Worm (Caenorhabditis elegans) whole organism, early embryonic: ENCODE results near the gene Y44A6D.1.

Experiments used
- B0310.2 ChIP-seq: sonication (generic microtip); optimal IDR thresholded peaks from 2 replicates; lab custom pipeline; 2016; ENCODE audit warnings: mild to moderate bottlenecking, missing genetic modification characterization, missing compliant biosample characterization
- F13C5.2 ChIP-seq: sonication (generic microtip); optimal IDR thresholded peaks from 2 replicates; lab custom pipeline; 2017; ENCODE audit warnings: mild to moderate bottlenecking, missing genetic modification characterization, inconsistent platforms, missing compliant biosample characterization
- aly-1 ChIP-seq: sonication (generic microtip); optimal IDR thresholded peaks from 2 replicates; lab custom pipeline; 2016; ENCODE audit warnings: missing genetic modification characterization, missing compliant biosample characterization
- ama-1 ChIP-seq: fragments of 150-350 bp; optimal IDR thresholded peaks from 2 replicates; lab custom pipeline; 2014
- ceh-13 ChIP-seq: fragments of 200-800 bp; sonication (Bioruptor generic); optimal IDR thresholded peaks from 2 replicates; lab custom pipeline; 2018; ENCODE audit warnings: mild to moderate bottlenecking, missing genetic modification characterization, missing compliant biosample characterization
- ceh-36 ChIP-seq: sonication (generic microtip); optimal IDR thresholded peaks from 2 replicates; lab custom pipeline; 2016; ENCODE audit warnings: missing genetic modification characterization, inconsistent platforms, missing compliant biosample characterization
- ets-7 ChIP-seq: sonication (generic microtip); optimal IDR thresholded peaks from 2 replicates; lab custom pipeline; 2016; ENCODE audit warnings: missing genotype, missing genetic modification characterization, missing compliant biosample characterization
- flt-1 ChIP-seq: fragments of 200-800 bp; sonication (Bioruptor generic); IDR thresholded peaks from 2 replicates; pipeline ENCODE4 v1.3.6; 2022; ENCODE audit warnings: missing genetic modification characterization, missing compliant biosample characterization
- hmbx-1 ChIP-seq: sonication (generic microtip); optimal IDR thresholded peaks from 2 replicates; lab custom pipeline; 2016; ENCODE audit warnings: mild to moderate bottlenecking, missing genetic modification characterization, missing compliant biosample characterization
- hmg-4 ChIP-seq: fragments of 200-800 bp; sonication (Bioruptor generic); optimal IDR thresholded peaks from 2 replicates; lab custom pipeline; 2018; ENCODE audit warnings: mild to moderate bottlenecking, missing genetic modification characterization, missing compliant biosample characterization
- hnd-1 ChIP-seq: sonication (generic microtip); optimal IDR thresholded peaks from 2 replicates; lab custom pipeline; 2016; ENCODE audit warnings: missing genetic modification characterization, missing compliant biosample characterization
- pes-1 ChIP-seq: fragments of 200-800 bp; sonication (Bioruptor generic); IDR thresholded peaks from 2 replicates; pipeline ENCODE4 v1.3.6; 2022; ENCODE audit warnings: missing genetic modification reagents, missing genetic modification characterization, missing compliant biosample characterization
- scrt-1 ChIP-seq: fragments of 200-800 bp; sonication (Bioruptor generic); IDR thresholded peaks from 2 replicates; pipeline ENCODE4 v1.3.6; 2022; ENCODE audit warnings: missing genetic modification characterization, missing compliant biosample characterization
- sea-1 ChIP-seq: fragments of 200-800 bp; sonication (Bioruptor generic); conservative IDR thresholded peaks from 2 replicates; pipeline ENCODE4 v1.3.6; 2022; ENCODE audit warnings: missing genetic modification characterization, missing compliant biosample characterization
- tbx-11 ChIP-seq: fragments of 200-800 bp; sonication (Bioruptor generic); IDR thresholded peaks from 2 replicates; pipeline ENCODE4 v1.3.6; 2022; ENCODE audit warnings: missing genetic modification characterization, missing compliant biosample characterization
- tbx-37 ChIP-seq: fragments of 200-800 bp; sonication (Bioruptor generic); conservative IDR thresholded peaks from 2 replicates; pipeline ENCODE4 v1.3.6; 2022; ENCODE audit warnings: missing genetic modification reagents, missing genetic modification characterization, missing compliant biosample characterization
- tra-4 ChIP-seq: sonication (generic microtip); optimal IDR thresholded peaks from 2 replicates; lab custom pipeline; 2017; ENCODE audit warnings: missing genetic modification characterization, missing compliant biosample characterization

Gene Y44A6D.1

DNA sequence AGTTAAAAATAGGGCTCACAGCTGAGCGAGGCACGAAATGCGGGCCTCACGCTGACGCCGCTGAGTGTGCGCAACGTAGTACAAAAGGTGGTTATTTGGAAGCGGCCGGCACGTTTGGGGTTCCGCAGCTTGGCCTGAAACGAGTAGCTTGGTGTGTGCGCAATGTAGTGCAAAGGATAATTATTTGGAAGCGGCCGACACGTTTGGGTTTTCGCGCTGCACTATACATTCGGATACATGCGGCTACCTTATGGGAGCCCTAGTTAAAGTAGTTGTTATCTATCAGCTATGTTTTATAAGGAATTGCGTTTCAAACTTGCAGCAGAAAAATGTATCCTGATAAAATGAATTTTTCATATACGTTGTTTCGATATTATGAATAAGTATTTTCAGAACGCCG lies at the start of gene Y44A6D.1:
Y44A6D.1 (minus strand) TSS at position 23 of the 400 bp plus-strand sequence.
- TF ChIP-seq ceh-13 (no peak), ets-7 (tag; lab: Kevin White, UChicago) (no peak), ama-1 (lab: Kevin White, UChicago) (no peak)

DNA sequence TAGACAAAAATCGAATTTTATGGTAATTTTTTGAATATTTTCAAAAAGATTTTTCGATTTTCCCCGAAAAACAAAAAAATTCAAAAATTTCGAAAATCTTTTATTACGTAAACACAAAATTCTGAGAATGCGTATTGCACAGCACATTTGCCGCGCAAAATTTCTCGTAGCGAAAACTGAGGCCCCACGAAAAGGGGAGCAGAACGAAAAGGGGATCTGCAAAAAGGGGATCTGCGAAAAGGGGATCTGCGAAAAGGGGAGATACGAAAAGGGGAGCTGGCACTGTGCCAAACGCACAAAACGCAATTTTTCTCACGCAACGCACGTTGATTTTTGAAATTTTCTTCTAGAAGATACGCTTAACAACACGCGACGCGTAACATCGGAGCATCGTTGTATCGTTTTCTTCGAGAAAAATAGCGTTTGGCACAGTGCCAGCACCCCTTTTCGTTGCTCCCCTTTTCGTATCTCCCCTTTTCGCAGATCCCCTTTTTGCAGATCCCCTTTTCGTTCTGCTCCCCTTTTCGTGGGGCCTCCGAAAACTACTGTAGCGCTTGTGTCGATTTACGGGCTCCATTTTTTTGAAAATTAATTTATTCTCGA lies 49.6 kb upstream of the Y44A6D.1 start:
- TF ChIP-seq pes-1 (GFP tag; lab: Robert Waterston, UW): peak; percentile 63
- 0 out of 2 replicates have a peak, but pooled peaks have one; percentile 29 for TF ChIP-seq sea-1 (GFP tag; lab: Robert Waterston, UW)

DNA sequence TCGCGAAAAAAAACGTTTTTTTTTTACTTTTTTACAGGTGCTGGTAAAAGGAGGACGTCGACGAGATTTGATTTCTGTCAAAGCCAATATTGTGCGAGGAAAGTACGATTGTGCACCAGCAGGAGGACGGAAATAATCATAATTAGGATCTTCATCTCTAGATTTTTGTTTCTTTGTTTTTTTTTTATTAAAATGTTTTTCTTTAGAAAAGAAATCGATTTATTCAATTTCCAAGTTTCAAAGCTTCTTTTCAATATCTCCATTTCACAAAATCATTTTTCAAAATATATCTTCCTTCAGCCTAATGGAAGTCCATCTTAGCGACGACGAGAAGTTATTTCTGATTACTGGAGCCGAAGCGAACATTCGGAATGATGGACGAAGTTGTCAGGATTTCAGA lies 48.7 kb upstream of the Y44A6D.1 start, which contains the start of gene exos-7:
exos-7 (plus strand) TSS at position 301 of the 400 bp plus-strand sequence.
- TF ChIP-seq hmbx-1 (tag; lab: Kevin White, UChicago) (no peak), flt-1 (no peak), hmg-4 (GFP tag; lab: Kevin White, UChicago) (no peak), scrt-1 (GFP tag; lab: Robert Waterston, UW) (no peak), B0310.2 (no peak), tbx-37 (GFP tag; lab: Robert Waterston, UW) (no peak), pes-1 (GFP tag; lab: Robert Waterston, UW) (no peak)

- TF ChIP-seq pes-1 (GFP tag; lab: Robert Waterston, UW) (0 out of 2 replicates have a peak, but pooled peaks have one; percentile 3), tbx-37 (GFP tag; lab: Robert Waterston, UW) (no peak)
Observed at ce11 chrV:20837765-20838164, 47.9 kb upstream of the Y44A6D.1 start, which contains the start of gene mrps-12. TSS of gene mrps-12 (plus strand) at chrV:20838080.

DNA sequence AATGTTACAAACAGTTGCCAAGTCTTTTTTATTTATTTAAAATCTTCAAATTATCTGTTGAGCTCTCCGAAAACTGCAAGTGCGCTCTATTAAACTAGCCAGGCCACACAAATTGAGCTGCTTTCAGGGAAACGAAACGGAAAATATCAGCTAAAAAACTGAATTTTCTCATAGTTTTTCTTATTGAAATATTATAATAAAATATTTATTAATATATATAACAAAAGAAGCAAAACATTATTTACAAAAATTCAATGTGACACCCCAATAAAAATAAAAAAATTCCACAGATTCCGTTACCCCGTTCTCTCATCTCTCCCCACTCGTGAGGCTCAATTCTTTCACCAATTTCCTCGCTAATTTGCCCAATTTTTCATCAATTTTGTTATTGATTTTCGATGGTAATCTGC lies 42.7 kb upstream of the Y44A6D.1 start:
- peak; percentile 24 for TF ChIP-seq ceh-13
- no peak for TF ChIP-seq scrt-1 (GFP tag; lab: Robert Waterston, UW)
- 0 out of 2 replicates have a peak, but pooled peaks have one; percentile 6 for TF ChIP-seq tbx-37 (GFP tag; lab: Robert Waterston, UW)
- TF ChIP-seq sea-1 (GFP tag; lab: Robert Waterston, UW): no peak
- TF ChIP-seq hnd-1 (tag; lab: Kevin White, UChicago): no peak
- TF ChIP-seq ama-1 (lab: Kevin White, UChicago): no peak
- TF ChIP-seq ets-7 (tag; lab: Kevin White, UChicago): no peak
- 0 out of 2 replicates have a peak, but pooled peaks have one; percentile 52 for TF ChIP-seq pes-1 (GFP tag; lab: Robert Waterston, UW)
- TF ChIP-seq tra-4 (tag; lab: Kevin White, UChicago): no peak
- TF ChIP-seq F13C5.2 (tag; lab: Kevin White, UChicago): no peak
- no peak for TF ChIP-seq hmbx-1 (tag; lab: Kevin White, UChicago)
- TF ChIP-seq hmg-4 (GFP tag; lab: Kevin White, UChicago): no peak
- TF ChIP-seq tbx-11: no peak
- no peak for TF ChIP-seq B0310.2
- no peak for TF ChIP-seq flt-1
- TF ChIP-seq aly-1 (tag; lab: Kevin White, UChicago): no peak
- TF ChIP-seq ceh-36 (tag; lab: Kevin White, UChicago): no peak

ce11 chrV:20831867-20832266 lies 42.0 kb upstream of the Y44A6D.1 start:
- no peak for TF ChIP-seq flt-1
- no peak for TF ChIP-seq ama-1 (lab: Kevin White, UChicago)
- no peak for TF ChIP-seq aly-1 (tag; lab: Kevin White, UChicago)
- TF ChIP-seq pes-1 (GFP tag; lab: Robert Waterston, UW): no peak
- TF ChIP-seq F13C5.2 (tag; lab: Kevin White, UChicago): no peak
- no peak for TF ChIP-seq ceh-13
- TF ChIP-seq tra-4 (tag; lab: Kevin White, UChicago): no peak
- TF ChIP-seq sea-1 (GFP tag; lab: Robert Waterston, UW): no peak
- no peak for TF ChIP-seq tbx-11
- TF ChIP-seq hnd-1 (tag; lab: Kevin White, UChicago): no peak
- TF ChIP-seq B0310.2: no peak
- no peak for TF ChIP-seq ets-7 (tag; lab: Kevin White, UChicago)
- no peak for TF ChIP-seq tbx-37 (GFP tag; lab: Robert Waterston, UW)
- TF ChIP-seq hmbx-1 (tag; lab: Kevin White, UChicago): no peak
- TF ChIP-seq scrt-1 (GFP tag; lab: Robert Waterston, UW): no peak
- TF ChIP-seq hmg-4 (GFP tag; lab: Kevin White, UChicago): no peak
- no peak for TF ChIP-seq ceh-36 (tag; lab: Kevin White, UChicago)

ce11 chrV:20830409-20830808 lies 40.6 kb upstream of the Y44A6D.1 start:
- TF ChIP-seq hmbx-1 (tag; lab: Kevin White, UChicago) (no peak), flt-1 (no peak), scrt-1 (GFP tag; lab: Robert Waterston, UW) (no peak), hmg-4 (GFP tag; lab: Kevin White, UChicago) (no peak), tbx-11 (no peak), B0310.2 (no peak), sea-1 (GFP tag; lab: Robert Waterston, UW) (no peak), pes-1 (GFP tag; lab: Robert Waterston, UW) (no peak), ceh-13 (no peak), ceh-36 (tag; lab: Kevin White, UChicago) (no peak), tbx-37 (GFP tag; lab: Robert Waterston, UW) (no peak), ets-7 (tag; lab: Kevin White, UChicago) (no peak), aly-1 (tag; lab: Kevin White, UChicago) (no peak), F13C5.2 (tag; lab: Kevin White, UChicago) (no peak), tra-4 (tag; lab: Kevin White, UChicago) (no peak), ama-1 (lab: Kevin White, UChicago) (no peak), hnd-1 (tag; lab: Kevin White, UChicago) (no peak)
